Worm (Caenorhabditis elegans): ENCODE measurements around the gene D2096.9.
A peak's percentile ranks its signal among the peaks of the same experiment; 100 is the strongest.

D2096.9 gene

DNA sequence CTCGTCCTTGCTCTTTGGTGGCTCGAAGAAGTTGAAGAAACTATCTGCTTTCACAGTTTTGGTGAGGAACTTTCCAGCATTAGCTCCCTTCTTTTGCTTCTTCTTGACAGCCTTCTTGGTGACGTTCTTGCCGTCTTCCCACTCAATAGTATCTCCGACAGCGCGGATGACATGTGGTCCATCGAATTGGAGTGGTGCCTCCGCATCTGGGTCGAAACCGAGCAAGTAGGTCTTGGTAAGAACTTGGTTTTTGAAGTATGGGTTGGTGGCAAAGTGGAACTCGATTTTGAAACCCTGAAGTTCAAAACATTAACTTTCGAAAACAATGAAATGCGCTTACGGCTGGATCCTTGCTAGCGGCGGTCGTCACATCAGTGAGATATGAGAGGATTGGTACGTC, 4.3 kb downstream of the D2096.9 start:
- no peak for TF ChIP-seq drap-1 (GFP tag; optimal IDR thresholded peaks at IDR 0.05)
- TF ChIP-seq pha-4 (tag; optimal IDR thresholded peaks at IDR 0.05) = no peak
- TF ChIP-seq mep-1 (tag; optimal IDR thresholded peaks at IDR 0.05) = no peak
- no peak for TF ChIP-seq lin-13 (tag; optimal IDR thresholded peaks at IDR 0.05)
- TF ChIP-seq snpc-4 (tag; optimal IDR thresholded peaks at IDR 0.05) = no peak
- no peak for TF ChIP-seq nhr-237 (tag; optimal IDR thresholded peaks at IDR 0.05)
- TF ChIP-seq bed-3 (GFP tag; optimal IDR thresholded peaks at IDR 0.05) = no peak
- TF ChIP-seq ham-2 (GFP tag; optimal IDR thresholded peaks at IDR 0.05) = no peak
- no peak for TF ChIP-seq nhr-76 (tag; optimal IDR thresholded peaks at IDR 0.05)
- no peak for TF ChIP-seq mls-2 (tag; optimal IDR thresholded peaks at IDR 0.05)
- TF ChIP-seq tbx-8 (GFP tag; optimal IDR thresholded peaks at IDR 0.05) = no peak
- no peak for TF ChIP-seq cnd-1 (tag; optimal IDR thresholded peaks at IDR 0.05)
- TF ChIP-seq ceh-39 (tag; optimal IDR thresholded peaks at IDR 0.05) = no peak
- no peak for TF ChIP-seq sem-2 (GFP tag; optimal IDR thresholded peaks at IDR 0.05)
- no peak for TF ChIP-seq ceh-43 (GFP tag; optimal IDR thresholded peaks at IDR 0.05)
- no peak for TF ChIP-seq zip-8 (tag; optimal IDR thresholded peaks at IDR 0.05)

DNA sequence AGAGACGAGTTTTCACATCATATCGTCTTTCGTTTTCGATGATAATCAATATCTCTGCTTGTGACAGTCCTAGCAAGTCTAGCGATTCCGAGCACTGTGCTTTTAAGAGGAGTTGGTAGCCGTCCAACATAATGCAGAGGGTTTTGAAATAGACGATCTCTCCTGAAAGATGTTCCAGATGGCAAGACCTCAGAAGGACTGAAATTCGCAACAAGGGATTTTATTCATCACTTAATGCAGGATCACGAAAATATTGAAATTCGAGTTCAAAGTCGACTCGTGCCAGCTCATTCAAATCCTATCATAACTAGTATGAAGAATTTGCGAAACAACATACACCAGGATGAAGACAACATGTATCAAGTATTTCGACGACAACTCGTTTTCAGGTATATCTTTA, 5.1 kb downstream of the D2096.9 start, which contains the start of gene D2096.7:
Gene D2096.7, minus strand, starts transcription at position 130 of the 400 bp plus-strand sequence.
- TF ChIP-seq pha-4 (tag; optimal IDR thresholded peaks at IDR 0.05) = no peak
- TF ChIP-seq unc-39 (tag; optimal IDR thresholded peaks at IDR 0.05) = no peak
- TF ChIP-seq nhr-237 (tag; optimal IDR thresholded peaks at IDR 0.05) = no peak
- no peak for TF ChIP-seq nhr-2 (tag; optimal IDR thresholded peaks at IDR 0.05)
- TF ChIP-seq sem-2 (GFP tag; optimal IDR thresholded peaks at IDR 0.05) = no peak
- no peak for TF ChIP-seq elt-1 (tag; optimal IDR thresholded peaks at IDR 0.05; ENCODE audit: borderline replicate concordance, insufficient read depth)
- no peak for TF ChIP-seq ceh-83 (GFP tag; optimal IDR thresholded peaks at IDR 0.05)
- no peak for TF ChIP-seq lin-13 (tag; optimal IDR thresholded peaks at IDR 0.05)
- TF ChIP-seq ces-1 (GFP tag; optimal IDR thresholded peaks at IDR 0.05) = no peak
- no peak for TF ChIP-seq mab-5 (tag; optimal IDR thresholded peaks at IDR 0.05)
- no peak for TF ChIP-seq nhr-12 (tag; optimal IDR thresholded peaks at IDR 0.05)
- TF ChIP-seq sptf-1 (tag; optimal IDR thresholded peaks at IDR 0.05) = no peak
- no peak for TF ChIP-seq hlh-1 (tag; optimal IDR thresholded peaks at IDR 0.05)
- no peak for TF ChIP-seq ztf-11 (tag; optimal IDR thresholded peaks at IDR 0.05)
- TF ChIP-seq unc-62 (GFP tag; optimal IDR thresholded peaks at IDR 0.05) = no peak

DNA sequence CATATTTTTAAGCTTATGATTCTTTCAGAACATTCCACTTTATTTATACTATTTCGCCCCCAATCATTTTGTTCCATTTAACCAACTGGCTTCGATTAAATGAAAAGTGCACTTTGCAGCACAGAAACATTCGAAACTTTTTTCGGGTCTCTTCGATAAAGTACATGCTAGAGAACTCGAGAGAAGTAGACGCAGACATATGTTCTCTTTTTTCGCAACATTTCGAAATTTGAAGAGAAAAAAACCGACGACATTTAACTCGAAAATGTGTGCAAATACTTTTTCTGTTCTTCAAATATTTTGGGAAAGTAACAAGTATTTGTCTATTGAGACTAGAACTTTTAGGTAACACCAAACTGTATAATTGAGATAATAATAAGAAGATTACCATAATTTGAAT, 5.7 kb downstream of the D2096.9 start:
- no peak for TF ChIP-seq lin-32 (GFP tag; optimal IDR thresholded peaks at IDR 0.05)

DNA sequence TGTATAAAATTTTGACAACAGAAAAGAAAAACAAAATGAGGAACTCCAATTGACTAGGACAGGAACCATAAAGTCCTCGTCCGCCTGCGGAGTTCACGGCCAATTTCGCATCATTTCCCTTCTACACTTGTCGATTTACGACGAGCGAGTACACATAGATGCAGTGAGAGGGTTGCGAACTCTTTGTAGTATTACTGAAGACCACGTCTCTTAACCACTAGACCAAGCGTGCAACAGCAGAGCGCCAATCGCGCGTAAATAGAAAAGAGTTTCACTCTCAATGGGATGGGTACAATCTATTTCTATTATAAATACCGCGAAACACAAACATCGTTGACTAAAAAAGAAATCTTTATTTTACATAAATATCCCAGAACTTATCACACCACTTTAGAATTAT, 7.2 kb downstream of the D2096.9 start:
- TF ChIP-seq sem-2 (GFP tag; optimal IDR thresholded peaks at IDR 0.05) (peak; percentile 87), unc-120 (tag; optimal IDR thresholded peaks at IDR 0.05; ENCODE audit: poor library complexity, severe bottlenecking) (peak; percentile 75), ham-2 (GFP tag; optimal IDR thresholded peaks at IDR 0.05) (peak; percentile 82), nhr-76 (tag; optimal IDR thresholded peaks at IDR 0.05) (no peak), nhr-12 (tag; optimal IDR thresholded peaks at IDR 0.05) (peak; percentile 25), ztf-11 (tag; optimal IDR thresholded peaks at IDR 0.05) (peak; percentile 4), nhr-237 (tag; optimal IDR thresholded peaks at IDR 0.05) (peak; percentile 38), elt-1 (tag; optimal IDR thresholded peaks at IDR 0.05; ENCODE audit: borderline replicate concordance, insufficient read depth) (no peak), flh-1 (GFP tag; optimal IDR thresholded peaks at IDR 0.05) (peak; percentile 68), hlh-1 (tag; optimal IDR thresholded peaks at IDR 0.05) (peak; percentile 15), mab-5 (tag; optimal IDR thresholded peaks at IDR 0.05) (no peak), mls-2 (tag; optimal IDR thresholded peaks at IDR 0.05) (peak; percentile 93), cnd-1 (tag; optimal IDR thresholded peaks at IDR 0.05) (peak; percentile 95), lin-13 (tag; optimal IDR thresholded peaks at IDR 0.05) (peak; percentile 10), blmp-1 (tag; optimal IDR thresholded peaks at IDR 0.05) (no peak), sptf-1 (tag; optimal IDR thresholded peaks at IDR 0.05) (peak; percentile 91), snpc-4 (tag; optimal IDR thresholded peaks at IDR 0.05) (no peak), ceh-43 (GFP tag; optimal IDR thresholded peaks at IDR 0.05) (peak; percentile 84), lin-32 (GFP tag; optimal IDR thresholded peaks at IDR 0.05) (peak; percentile 84), ceh-39 (tag; optimal IDR thresholded peaks at IDR 0.05) (peak; percentile 48), M03D4.4 (tag; optimal IDR thresholded peaks at IDR 0.05) (peak; percentile 94), nhr-2 (tag; optimal IDR thresholded peaks at IDR 0.05) (no peak), lsy-2 (tag; optimal IDR thresholded peaks at IDR 0.05) (no peak), unc-62 (GFP tag; optimal IDR thresholded peaks at IDR 0.05) (peak; percentile 45), ceh-83 (GFP tag; optimal IDR thresholded peaks at IDR 0.05) (peak; percentile 94), ces-1 (GFP tag; optimal IDR thresholded peaks at IDR 0.05) (no peak), mep-1 (tag; optimal IDR thresholded peaks at IDR 0.05) (peak; percentile 86), pha-4 (tag; optimal IDR thresholded peaks at IDR 0.05) (peak; percentile 80), nhr-28 (tag; optimal IDR thresholded peaks at IDR 0.05) (peak; percentile 54), zip-8 (tag; optimal IDR thresholded peaks at IDR 0.05) (no peak), elt-3 (tag; optimal IDR thresholded peaks at IDR 0.05) (no peak), unc-39 (tag; optimal IDR thresholded peaks at IDR 0.05) (no peak), drap-1 (GFP tag; optimal IDR thresholded peaks at IDR 0.05) (peak; percentile 92), tbx-8 (GFP tag; optimal IDR thresholded peaks at IDR 0.05) (peak; percentile 80), bed-3 (GFP tag; optimal IDR thresholded peaks at IDR 0.05) (peak; percentile 74)

All from whole organism, mixed stage, embryonic.